Worm (Caenorhabditis elegans): ENCODE results near the gene sma-9.

Gene sma-9

DNA sequence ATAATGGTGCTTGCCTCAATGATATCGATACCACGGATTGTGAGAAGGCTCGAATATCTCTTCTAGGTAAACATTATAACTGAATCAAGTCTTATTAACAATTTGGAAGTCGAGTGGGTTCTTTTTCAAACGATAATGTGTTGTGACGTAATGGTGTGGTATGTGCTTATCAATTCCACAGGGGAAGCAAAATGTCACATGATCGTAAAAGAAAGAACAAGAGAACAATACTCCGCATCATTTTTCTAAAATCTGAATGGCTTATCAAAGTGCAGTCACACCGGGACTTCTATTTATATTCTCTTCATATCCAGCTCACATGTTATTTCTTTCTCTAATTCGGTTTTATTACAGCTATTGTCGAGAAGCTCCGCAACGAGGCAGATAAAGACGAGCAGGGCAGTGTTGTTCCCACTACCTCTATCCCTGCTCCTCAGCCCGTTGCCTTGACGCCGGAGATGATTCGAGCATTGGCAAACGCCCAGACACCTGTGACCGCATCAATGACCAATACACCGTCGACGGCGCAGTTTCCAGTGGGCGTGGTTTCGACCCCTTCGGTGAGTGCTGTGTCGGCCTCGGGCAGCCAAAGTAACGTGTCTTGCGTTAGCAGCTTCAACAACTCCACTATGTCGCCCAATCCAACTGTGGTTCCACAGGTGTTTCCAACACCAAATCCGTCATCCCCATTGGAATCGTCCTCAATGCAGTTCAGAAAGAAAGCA, 11.6 kb downstream of the sma-9 start (continued):
- no peak for TF ChIP-seq Y95B8A.8 (GFP tag; IDR thresholded peaks at IDR 0.05)
- TF ChIP-seq attf-5 (GFP tag; optimal IDR thresholded peaks at IDR 0.05): no peak
- TF ChIP-seq pha-4 (tag; optimal IDR thresholded peaks at IDR 0.05): no peak
- no peak for TF ChIP-seq ceh-58 (GFP tag; IDR thresholded peaks at IDR 0.05)
- TF ChIP-seq lin-26 (GFP tag; IDR thresholded peaks at IDR 0.05): peak; percentile 34; the same call in 1 of the 2 replicates
- no peak for TF ChIP-seq hmg-20 (GFP tag; IDR thresholded peaks at IDR 0.05)
- no peak for TF ChIP-seq F10E7.11 (tag; optimal IDR thresholded peaks at IDR 0.05)
- no peak for TF ChIP-seq attf-6 (GFP tag; IDR thresholded peaks at IDR 0.05)
- no peak for TF ChIP-seq F57A8.1 (GFP tag; optimal IDR thresholded peaks at IDR 0.05)
- TF ChIP-seq ztf-28 (GFP tag; IDR thresholded peaks at IDR 0.05): no peak
- peak; percentile 9 for TF ChIP-seq repo-1 (tag; optimal IDR thresholded peaks at IDR 0.05)
- TF ChIP-seq zfh-2 (GFP tag; conservative IDR thresholded peaks at IDR 0.05): peak; percentile 63
- TF ChIP-seq tlf-1 (GFP tag; optimal IDR thresholded peaks at IDR 0.05): no peak
- no peak for TF ChIP-seq ztf-6 (GFP tag; IDR thresholded peaks at IDR 0.05)
- no peak for TF ChIP-seq hlh-26 (GFP tag; conservative IDR thresholded peaks at IDR 0.05)
- TF ChIP-seq ceh-40 (GFP tag; IDR thresholded peaks at IDR 0.05): no peak
- no peak for TF ChIP-seq ztf-25 (GFP tag; IDR thresholded peaks at IDR 0.05)
- TF ChIP-seq athp-1 (tag; optimal IDR thresholded peaks at IDR 0.05): no peak
- no peak for TF ChIP-seq attf-3 (GFP tag; conservative IDR thresholded peaks at IDR 0.05)
- TF ChIP-seq dpl-1 (GFP tag; optimal IDR thresholded peaks at IDR 0.05): no peak
- TF ChIP-seq hlh-12 (tag; optimal IDR thresholded peaks at IDR 0.05): no peak
- no peak for TF ChIP-seq rpc-1 (optimal IDR thresholded peaks at IDR 0.05)
- no peak for TF ChIP-seq rpc-1 (tag; optimal IDR thresholded peaks at IDR 0.05)
- no peak for TF ChIP-seq aptf-3 (GFP tag; IDR thresholded peaks at IDR 0.05)
- TF ChIP-seq mcd-1 (GFP tag; IDR thresholded peaks at IDR 0.05): no peak
- TF ChIP-seq let-526 (GFP tag; IDR thresholded peaks at IDR 0.05): no peak
- no peak for TF ChIP-seq sea-2 (GFP tag; IDR thresholded peaks at IDR 0.05)
- no peak for TF ChIP-seq madf-8 (GFP tag; conservative IDR thresholded peaks at IDR 0.05)
- no peak for TF ChIP-seq ceh-27 (GFP tag; optimal IDR thresholded peaks at IDR 0.05)

DNA sequence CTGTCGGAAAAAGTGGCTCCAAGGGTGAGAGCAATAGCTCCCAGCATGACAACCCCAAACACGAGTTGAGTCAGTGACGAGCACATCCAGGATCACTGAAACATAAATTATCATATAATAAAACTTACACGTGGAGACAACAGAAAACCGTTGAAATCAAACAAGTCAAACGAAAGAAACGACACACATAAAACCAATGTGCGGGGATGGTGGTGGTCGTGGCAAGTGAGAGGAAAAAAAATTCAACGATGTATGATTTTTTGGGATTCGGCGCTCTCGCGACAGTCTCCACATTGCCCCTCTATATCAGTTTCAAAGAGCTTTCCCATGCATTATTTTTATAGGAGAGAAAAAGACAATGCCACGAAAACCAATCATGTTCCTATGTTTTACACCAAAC, 14.7 kb downstream of the sma-9 start, which contains the start of gene clc-4:
TSS of gene clc-4 (minus strand) at position 101 of the 400 bp plus-strand sequence.
- TF ChIP-seq attf-6 (GFP tag; IDR thresholded peaks at IDR 0.05) (no peak), ceh-27 (GFP tag; optimal IDR thresholded peaks at IDR 0.05) (no peak), sptf-2 (GFP tag; optimal IDR thresholded peaks at IDR 0.05) (no peak), B0019.2 (GFP tag; conservative IDR thresholded peaks at IDR 0.05) (no peak), pha-4 (tag; optimal IDR thresholded peaks at IDR 0.05) (no peak), Y56A3A.18 (GFP tag; IDR thresholded peaks at IDR 0.05) (no peak), hrde-1 (tag; optimal IDR thresholded peaks at IDR 0.05; ENCODE audit: borderline replicate concordance) (no peak), Y95B8A.8 (GFP tag; IDR thresholded peaks at IDR 0.05) (no peak), F22D6.2 (tag; optimal IDR thresholded peaks at IDR 0.05) (no peak)

DNA sequence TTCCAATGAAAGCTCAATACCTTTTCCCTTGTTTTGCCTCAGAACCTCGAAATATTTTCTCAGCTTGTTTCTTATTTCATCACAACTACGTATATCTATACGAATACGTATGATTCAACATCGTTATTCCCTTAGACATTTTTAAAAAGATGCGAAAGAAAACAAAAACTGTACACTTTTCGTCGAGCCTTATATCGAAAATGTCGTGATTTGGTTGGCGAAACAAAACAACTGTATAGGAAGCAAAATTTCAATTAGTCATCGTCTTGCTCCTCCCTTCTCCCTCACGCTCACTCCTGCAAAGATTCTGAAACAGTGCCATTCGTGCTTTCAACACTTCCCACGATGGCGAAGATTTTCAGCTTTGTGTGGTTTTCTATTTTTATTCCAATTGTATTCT, 18.1 kb downstream of the sma-9 start, which contains the start of gene ttr-14:
TSS of gene ttr-14 (plus strand) at position 301 of the 400 bp plus-strand sequence.
- no peak for TF ChIP-seq cebp-2 (GFP tag; IDR thresholded peaks at IDR 0.05)
- TF ChIP-seq repo-1 (tag; optimal IDR thresholded peaks at IDR 0.05): no peak
- TF ChIP-seq T26A5.8 (tag; optimal IDR thresholded peaks at IDR 0.05): no peak
- TF ChIP-seq snpc-4 (GFP tag; optimal IDR thresholded peaks at IDR 0.05): no peak
- no peak for TF ChIP-seq snpc-4 (tag; optimal IDR thresholded peaks at IDR 0.05)
- no peak for TF ChIP-seq F23B12.7 (tag; optimal IDR thresholded peaks at IDR 0.05; ENCODE audit: insufficient read depth)
- TF ChIP-seq attf-3 (GFP tag; conservative IDR thresholded peaks at IDR 0.05): no peak
- no peak for TF ChIP-seq K12H6.12 (tag; optimal IDR thresholded peaks at IDR 0.05)
- TF ChIP-seq aptf-2 (GFP tag; conservative IDR thresholded peaks at IDR 0.05): no peak
- no peak for TF ChIP-seq Y67H2A.10 (GFP tag; conservative IDR thresholded peaks at IDR 0.05)
- TF ChIP-seq ztf-25 (GFP tag; IDR thresholded peaks at IDR 0.05): no peak
- no peak for TF ChIP-seq athp-1 (tag; optimal IDR thresholded peaks at IDR 0.05)
- no peak for TF ChIP-seq rec-8 (tag; optimal IDR thresholded peaks at IDR 0.05)
- no peak for TF ChIP-seq Y53G8AR.9 (GFP tag; conservative IDR thresholded peaks at IDR 0.05)
- no peak for TF ChIP-seq rpc-1 (optimal IDR thresholded peaks at IDR 0.05)
- no peak for TF ChIP-seq rpc-1 (tag; optimal IDR thresholded peaks at IDR 0.05)

Data from whole organism, young adult.